Fruit fly (Drosophila melanogaster) whole organism, embryonic: ENCODE results near the gene CG1801.

Source experiments
- Ada2b ChIP-seq: fragments of 200-800 bp; sonication (Bioruptor generic); IDR thresholded peaks from 2 replicates; pipeline ENCODE4 v1.3.6; 2022; ENCODE audit warnings: missing biosample characterization, missing genetic modification characterization
- Adf1 ChIP-seq: fragments of 200-800 bp; sonication (Bioruptor generic); IDR thresholded peaks from 2 replicates; pipeline ENCODE4 v1.3.6; 2022; ENCODE audit warnings: missing biosample characterization, missing genetic modification characterization
- Awh ChIP-seq: fragments of 200-800 bp; sonication (Bioruptor generic); IDR thresholded peaks from 2 replicates; pipeline ENCODE4, ENCODE4 v1.3.6; 2022; ENCODE audit warnings: missing biosample characterization, missing genetic modification characterization
- BEAF-32 ChIP-seq: fragments of 200-800 bp; sonication (Bioruptor generic); optimal IDR thresholded peaks from 3 replicates; lab custom pipeline; 2017; ENCODE audit warnings: missing biosample characterization, missing genetic modification characterization, mild to moderate bottlenecking, moderate library complexity, missing genetic modification reagents
- CG10654 ChIP-seq: fragments of 200-800 bp; sonication (Bioruptor generic); optimal IDR thresholded peaks from 2 replicates; lab custom pipeline; 2016; ENCODE audit warnings: missing biosample characterization, missing genetic modification characterization
- CG11695 ChIP-seq: fragments of 200-800 bp; sonication (Bioruptor generic); IDR thresholded peaks from 3 replicates; pipeline ENCODE4 v1.3.6; 2022; ENCODE audit warnings: missing biosample characterization, missing genetic modification characterization
- CG12236 ChIP-seq: fragments of 200-800 bp; sonication (Bioruptor generic); optimal IDR thresholded peaks from 2 replicates; lab custom pipeline; 2016; ENCODE audit warnings: missing biosample characterization, missing genetic modification characterization
- CG12391 ChIP-seq: fragments of 200-800 bp; sonication (Bioruptor generic); optimal IDR thresholded peaks from 3 replicates; lab custom pipeline; 2018; ENCODE audit warnings: missing biosample characterization, mild to moderate bottlenecking, missing genetic modification characterization, moderate library complexity
- CG15479 ChIP-seq: fragments of 200-800 bp; sonication (Bioruptor generic); optimal IDR thresholded peaks from 3 replicates; lab custom pipeline; 2019; ENCODE audit warnings: missing biosample characterization, mild to moderate bottlenecking, missing genetic modification characterization, moderate library complexity
- CG15696 ChIP-seq: fragments of 200-800 bp; sonication (Bioruptor generic); optimal IDR thresholded peaks from 2 replicates; lab custom pipeline; 2019; ENCODE audit warnings: missing biosample characterization, mild to moderate bottlenecking, missing genetic modification characterization, moderate library complexity
- CG16779 ChIP-seq: fragments of 200-800 bp; sonication (Bioruptor generic); IDR thresholded peaks from 2 replicates; pipeline ENCODE4 v1.3.6; 2022; ENCODE audit warnings: missing biosample characterization, missing genetic modification characterization
- CG17328 ChIP-seq: fragments of 200-800 bp; sonication (Bioruptor generic); IDR thresholded peaks from 2 replicates; pipeline ENCODE4 v1.3.6; 2022; ENCODE audit warnings: missing biosample characterization, missing genetic modification characterization
- CG17361 ChIP-seq: fragments of 200-800 bp; sonication (Bioruptor generic); IDR thresholded peaks from 3 replicates; pipeline ENCODE4 v1.3.6; 2022; ENCODE audit warnings: missing biosample characterization, missing genetic modification characterization
- CG17802 ChIP-seq: fragments of 200-800 bp; sonication (Bioruptor generic); optimal IDR thresholded peaks from 2 replicates; lab custom pipeline; 2018; ENCODE audit warnings: missing biosample characterization, mild to moderate bottlenecking, missing genetic modification characterization, moderate library complexity
- CG17829 ChIP-seq: fragments of 200-800 bp; optimal IDR thresholded peaks from 2 replicates; lab custom pipeline; 2019; ENCODE audit warnings: missing biosample characterization, mild to moderate bottlenecking, missing genetic modification characterization, moderate library complexity
- CG18262 ChIP-seq: fragments of 200-800 bp; optimal IDR thresholded peaks from 3 replicates; lab custom pipeline; 2019; ENCODE audit warnings: missing biosample characterization, mild to moderate bottlenecking, missing genetic modification characterization, moderate library complexity
- CG32767 ChIP-seq: fragments of 200-800 bp; sonication (Bioruptor generic); IDR thresholded peaks from 2 replicates; pipeline ENCODE4 v1.3.6; 2022; ENCODE audit warnings: missing biosample characterization, missing genetic modification characterization
- CG3281 ChIP-seq: fragments of 200-800 bp; sonication (Bioruptor generic); optimal IDR thresholded peaks from 3 replicates; lab custom pipeline; 2017; ENCODE audit warnings: missing biosample characterization, mild to moderate bottlenecking, missing genetic modification characterization
- CG4404 ChIP-seq: fragments of 200-800 bp; sonication (Bioruptor generic); IDR thresholded peaks from 2 replicates; pipeline ENCODE4 v1.3.6; 2022; ENCODE audit warnings: missing biosample characterization, missing genetic modification characterization
- CG6175 ChIP-seq: fragments of 200-800 bp; sonication (Bioruptor generic); IDR thresholded peaks from 3 replicates; pipeline ENCODE4 v1.3.6; 2022; ENCODE audit warnings: missing biosample characterization, missing genetic modification characterization
- CG8478 ChIP-seq: fragments of >200 bp; optimal IDR thresholded peaks from 2 replicates; lab custom pipeline; 2018
- CG8944 ChIP-seq: fragments of 200-800 bp; sonication (Bioruptor generic); optimal IDR thresholded peaks from 3 replicates; lab custom pipeline; 2016; ENCODE audit warnings: missing biosample characterization, missing genetic modification characterization
- CG9215 ChIP-seq: fragments of 200-800 bp; sonication (Bioruptor generic); IDR thresholded peaks from 2 replicates; pipeline ENCODE4 v1.3.6; 2022; ENCODE audit warnings: missing biosample characterization, missing genetic modification characterization
- CG9609 ChIP-seq: fragments of 200-800 bp; sonication (Bioruptor generic); optimal IDR thresholded peaks from 3 replicates; lab custom pipeline; 2016; ENCODE audit warnings: missing biosample characterization, missing genetic modification characterization
- D19B ChIP-seq: fragments of 200-800 bp; sonication (Bioruptor generic); optimal IDR thresholded peaks from 2 replicates; lab custom pipeline; 2017; ENCODE audit warnings: missing biosample characterization, mild to moderate bottlenecking, missing genetic modification characterization
- Doc2 ChIP-seq: fragments of 200-800 bp; sonication (Bioruptor generic); IDR thresholded peaks from 2 replicates; pipeline ENCODE4 v1.3.6; 2022; ENCODE audit warnings: missing biosample characterization, missing genetic modification characterization
- GATAe ChIP-seq: fragments of 200-800 bp; sonication (Bioruptor generic); conservative IDR thresholded peaks from 2 replicates; pipeline ENCODE4 v1.3.6; 2022; ENCODE audit warnings: missing biosample characterization, missing genetic modification characterization
- HmgD ChIP-seq: fragments of 200-800 bp; sonication (Bioruptor generic); optimal IDR thresholded peaks from 3 replicates; lab custom pipeline; 2016; ENCODE audit warnings: missing biosample characterization, missing genetic modification characterization
- Hr39 ChIP-seq: fragments of >200 bp; optimal IDR thresholded peaks from 2 replicates; lab custom pipeline; 2017
- Hsf ChIP-seq: fragments of 200-800 bp; sonication (Bioruptor generic); optimal IDR thresholded peaks from 3 replicates; lab custom pipeline; 2016; ENCODE audit warnings: missing biosample characterization, missing genetic modification characterization
- Jarid2 ChIP-seq: fragments of 200-800 bp; sonication (Bioruptor generic); optimal IDR thresholded peaks from 3 replicates; lab custom pipeline; 2017; ENCODE audit warnings: mild to moderate bottlenecking, missing biosample characterization, missing genetic modification reagents, missing genetic modification characterization
- NC2α ChIP-seq: fragments of 200-800 bp; sonication (Bioruptor generic); optimal IDR thresholded peaks from 2 replicates; lab custom pipeline; 2016; ENCODE audit warnings: missing biosample characterization, missing genetic modification characterization
- NK7.1 ChIP-seq: fragments of 200-800 bp; sonication (Bioruptor generic); optimal IDR thresholded peaks from 3 replicates; lab custom pipeline; 2016; ENCODE audit warnings: missing biosample characterization, missing genetic modification characterization
- Tbp ChIP-seq: fragments of >200 bp; optimal IDR thresholded peaks from 2 replicates; lab custom pipeline; 2018; ENCODE audit warnings: missing biosample characterization, missing genetic modification characterization
- az2 ChIP-seq: fragments of 200-800 bp; sonication (Bioruptor generic); optimal IDR thresholded peaks from 3 replicates; lab custom pipeline; 2016; ENCODE audit warnings: missing biosample characterization, missing genetic modification characterization
- bbx ChIP-seq: fragments of 200-800 bp; sonication (Bioruptor generic); IDR thresholded peaks from 2 replicates; pipeline ENCODE4 v1.3.6; 2022; ENCODE audit warnings: missing biosample characterization, missing genetic modification characterization; ENCODE audit not compliant: partially characterized antibody
- cato ChIP-seq: fragments of 200-800 bp; sonication (Bioruptor generic); optimal IDR thresholded peaks from 2 replicates; lab custom pipeline; 2016; ENCODE audit warnings: missing biosample characterization, missing genetic modification characterization, borderline replicate concordance
- corto ChIP-seq: fragments of 200-800 bp; sonication (Bioruptor generic); optimal IDR thresholded peaks from 2 replicates; lab custom pipeline; 2016; ENCODE audit warnings: missing biosample characterization, mild to moderate bottlenecking, missing genetic modification characterization, moderate library complexity
- dan ChIP-seq: fragments of 200-800 bp; sonication (Bioruptor generic); IDR thresholded peaks from 2 replicates; pipeline ENCODE4 v1.3.6; 2022; ENCODE audit warnings: missing biosample characterization, missing genetic modification characterization
- dpn ChIP-seq, 2 experiments: fragments of 200-800 bp; sonication (Bioruptor generic); optimal IDR thresholded peaks; 3 replicates each; lab custom pipeline; 2016; ENCODE audit warnings: missing biosample characterization in 2 of 2, missing genetic modification characterization in 2 of 2
- en ChIP-seq: fragments of 200-800 bp; sonication (Bioruptor generic); optimal IDR thresholded peaks from 2 replicates; lab custom pipeline; 2016; ENCODE audit warnings: missing biosample characterization, missing genetic modification characterization
- eyg ChIP-seq: fragments of 200-800 bp; sonication (Bioruptor generic); optimal IDR thresholded peaks from 3 replicates; lab custom pipeline; 2016; ENCODE audit warnings: missing biosample characterization, missing genetic modification characterization
- gem ChIP-seq: fragments of 200-800 bp; sonication (Bioruptor generic); optimal IDR thresholded peaks from 2 replicates; lab custom pipeline; 2019; ENCODE audit warnings: missing biosample characterization, mild to moderate bottlenecking, missing genetic modification characterization, moderate library complexity
- gsb-n ChIP-seq: fragments of 200-800 bp; sonication (Bioruptor generic); optimal IDR thresholded peaks from 3 replicates; lab custom pipeline; 2018; ENCODE audit warnings: missing biosample characterization, mild to moderate bottlenecking, missing genetic modification characterization
- lov ChIP-seq, 2 experiments: fragments of 200-800 bp in 1 of 2; fragments of >200 bp in 1 of 2; sonication (Bioruptor generic) in 1 of 2; IDR thresholded peaks in 1 of 2; optimal IDR thresholded peaks in 1 of 2; 2 replicates in 1 of 2; 3 replicates in 1 of 2; pipeline versions ENCODE4 v1.3.6 to Lab custom; 2017 to 2022; ENCODE audit warnings: missing biosample characterization in 1 of 2, missing genetic modification characterization in 1 of 2
- p53 ChIP-seq: fragments of 200-800 bp; sonication (Bioruptor generic); optimal IDR thresholded peaks from 2 replicates; lab custom pipeline; 2016; ENCODE audit warnings: missing biosample characterization, missing genetic modification characterization
- slp2 ChIP-seq: fragments of 200-800 bp; sonication (Bioruptor generic); optimal IDR thresholded peaks from 2 replicates; lab custom pipeline; 2016; ENCODE audit warnings: missing biosample characterization, missing genetic modification characterization
- sna ChIP-seq: fragments of 200-800 bp; sonication (Bioruptor generic); IDR thresholded peaks from 2 replicates; pipeline ENCODE4 v1.3.6; 2022; ENCODE audit warnings: missing biosample characterization, missing genetic modification characterization; ENCODE audit not compliant: partially characterized antibody
- so ChIP-seq: fragments of 200-800 bp; sonication (Bioruptor generic); IDR thresholded peaks from 3 replicates; pipeline ENCODE4 v1.3.6; 2022; ENCODE audit warnings: missing biosample characterization, missing genetic modification characterization
- trem ChIP-seq: fragments of 200-800 bp; optimal IDR thresholded peaks from 3 replicates; lab custom pipeline; 2019; ENCODE audit warnings: missing biosample characterization, mild to moderate bottlenecking, missing genetic modification characterization, moderate library complexity
- usp ChIP-seq: fragments of >200 bp; optimal IDR thresholded peaks from 2 replicates; lab custom pipeline; 2017; ENCODE audit warnings: missing biosample characterization, missing genetic modification characterization
- vfl ChIP-seq: fragments of 200-800 bp; sonication (Bioruptor generic); optimal IDR thresholded peaks from 2 replicates; lab custom pipeline; 2016; ENCODE audit warnings: missing biosample characterization, missing genetic modification characterization

The CG1801 gene

DNA sequence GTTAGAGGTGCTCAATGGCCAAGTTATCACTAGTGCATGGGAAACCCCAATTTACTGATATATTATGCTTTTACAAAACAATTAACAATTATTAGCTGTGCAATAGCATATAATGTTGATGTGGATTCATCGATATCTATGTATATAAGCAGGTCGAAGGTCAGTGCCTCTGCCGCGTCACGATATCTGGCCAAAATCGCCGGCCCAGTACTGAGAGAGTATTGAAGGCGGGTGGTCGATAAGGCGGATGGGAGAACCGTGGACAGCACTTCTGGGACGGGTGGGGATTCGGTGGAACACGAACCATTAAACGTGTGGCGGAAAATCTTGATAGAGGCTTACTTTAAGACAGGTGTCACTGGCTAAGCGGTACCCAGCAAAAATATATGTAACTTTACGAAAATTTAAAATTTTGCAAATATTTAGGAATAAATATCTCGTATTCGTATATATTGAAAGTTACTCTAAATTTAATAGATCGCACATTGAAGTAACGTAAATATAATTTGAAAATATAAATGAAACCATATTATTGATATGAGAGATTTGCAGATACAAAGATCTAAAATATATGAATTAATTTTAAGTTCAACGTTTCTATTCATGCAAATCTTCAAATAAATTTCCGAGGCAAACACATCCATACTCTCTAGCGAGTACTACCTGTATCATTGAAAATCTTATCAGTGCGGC is 5.1 kb upstream of the CG1801 start (continued):
- TF ChIP-seq CG3281 (GFP tag; lab: Kevin White, UChicago) (peak; percentile 74), CG17802 (tag; lab: Kevin White, UChicago) (no peak), gsb-n (tag; lab: Kevin White, UChicago) (no peak), CG15479 (GFP tag; lab: Kevin White, UChicago) (no peak), CG17829 (tag; lab: Kevin White, UChicago) (peak; percentile 56), slp2 (GFP tag; lab: Kevin White, UChicago) (no peak), p53 (no peak), en (no peak), CG9609 (GFP tag; lab: Kevin White, UChicago) (no peak), gem (peak; percentile 4), cato (GFP tag; lab: Kevin White, UChicago) (no peak), D19B (GFP tag; lab: Kevin White, UChicago) (peak; percentile 50), Tbp (no peak), CG6175 (GFP tag; lab: Robert Waterston, UW) (no peak), Adf1 (GFP tag; lab: Robert Waterston, UW) (peak; percentile 41; the same call in 1 of the 2 replicates), CG16779 (no peak), Awh (no peak), corto (no peak), Hsf (GFP tag; lab: Kevin White, UChicago) (no peak), CG11695 (GFP tag; lab: Robert Waterston, UW) (peak; percentile 60; the same call in 1 of the 3 replicates), Jarid2 (GFP tag; lab: Kevin White, UChicago) (no peak), GATAe (no peak), Hr39 (no peak), NC2α (GFP tag; lab: Kevin White, UChicago) (no peak), CG12391 (tag; lab: Kevin White, UChicago) (no peak), CG15696 (peak; percentile 40), HmgD (GFP tag; lab: Kevin White, UChicago) (no peak), dan (GFP tag; lab: Robert Waterston, UW) (no peak), trem (tag; lab: Kevin White, UChicago) (peak; percentile 13), so (GFP tag; lab: Robert Waterston, UW) (no peak), CG10654 (GFP tag; lab: Kevin White, UChicago) (no peak), CG8944 (GFP tag; lab: Kevin White, UChicago) (no peak), CG4404 (GFP tag; lab: Robert Waterston, UW) (no peak), dpn (GFP tag; optimal IDR thresholded peaks at IDR 0.05; lab: Kevin White, UChicago) (no peak), vfl (GFP tag; lab: Kevin White, UChicago) (no peak), CG17328 (GFP tag; lab: Robert Waterston, UW) (no peak), BEAF-32 (GFP tag; lab: Kevin White, UChicago) (no peak), lov (optimal IDR thresholded peaks at IDR 0.05; lab: Kevin White, UChicago) (no peak), lov (GFP tag; IDR thresholded peaks at IDR 0.05; lab: Robert Waterston, UW) (no peak), CG12236 (GFP tag; lab: Kevin White, UChicago) (no peak), bbx (GFP tag; lab: Robert Waterston, UW) (no peak), CG18262 (peak; percentile 74), CG8478 (lab: Kevin White, UChicago) (no peak), CG17361 (GFP tag; lab: Robert Waterston, UW) (peak; percentile 88), sna (no peak), Doc2 (GFP tag; lab: Robert Waterston, UW) (no peak), usp (GFP tag; lab: Kevin White, UChicago) (no peak), Ada2b (no peak), eyg (GFP tag; lab: Kevin White, UChicago) (no peak), CG32767 (GFP tag; lab: Robert Waterston, UW) (no peak), CG9215 (GFP tag; lab: Robert Waterston, UW) (peak; percentile 53), az2 (no peak), NK7.1 (GFP tag; lab: Kevin White, UChicago) (no peak)
